Worm (Caenorhabditis elegans): ENCODE measurements around the gene K01G5.10.

ce11 chrIII:10794049-10794448 is 35.7 kb upstream of the K01G5.10 start, which contains the start of gene clec-163:
- TF ChIP-seq pqm-1 (tag; optimal IDR thresholded peaks at IDR 0.05) = no peak
- TF ChIP-seq blmp-1 (tag; optimal IDR thresholded peaks at IDR 0.05) = no peak
- TF ChIP-seq snpc-4 (tag; optimal IDR thresholded peaks at IDR 0.05) = no peak
- no peak for TF ChIP-seq snu-23 (GFP tag; optimal IDR thresholded peaks at IDR 0.05)
- TF ChIP-seq lin-35 (GFP tag; optimal IDR thresholded peaks at IDR 0.05) = no peak
- TF ChIP-seq ceh-82 (tag; optimal IDR thresholded peaks at IDR 0.05) = no peak
- TF ChIP-seq rnt-1 (tag; optimal IDR thresholded peaks at IDR 0.05) = no peak
- TF ChIP-seq nhr-11 (tag; optimal IDR thresholded peaks at IDR 0.05) = no peak
- no peak for TF ChIP-seq nhr-76 (tag; optimal IDR thresholded peaks at IDR 0.05)
